Fruit fly (Drosophila melanogaster) S2 (cell line): ENCODE data around the gene CG9270.

Experiments
- CG8478 ChIP-seq: fragments of >200 bp; optimal IDR thresholded peaks from 2 replicates; lab custom pipeline; 2018
- CTCF ChIP-seq, 2 experiments: fragments of >200 bp; optimal IDR thresholded peaks; 2 replicates each; lab custom pipeline; 2018

Gene CG9270

dm6 chr2L:20948625-20949024 is 14.7 kb upstream of the CG9270 start:
- TF ChIP-seq CTCF (optimal IDR thresholded peaks at IDR 0.05; lab: Kevin White, UChicago) (no peak), CG8478 (lab: Kevin White, UChicago) (no peak)

dm6 chr2L:20944886-20945558 is 11.1 kb upstream of the CG9270 start:
- TF ChIP-seq CTCF (optimal IDR thresholded peaks at IDR 0.05; lab: Kevin White, UChicago) (no peak), CG8478 (lab: Kevin White, UChicago) (no peak)

- TF ChIP-seq CG8478 (lab: Kevin White, UChicago) (no peak), CTCF (optimal IDR thresholded peaks at IDR 0.05; lab: Kevin White, UChicago) (no peak)
Observed at dm6 chr2L:20944342-20944741, 10.4 kb upstream of the CG9270 start.

dm6 chr2L:20943148-20943547 is 9.2 kb upstream of the CG9270 start:
- no peak for TF ChIP-seq CG8478 (lab: Kevin White, UChicago)
- TF ChIP-seq CTCF (optimal IDR thresholded peaks at IDR 0.05; lab: Kevin White, UChicago): no peak

- no peak for TF ChIP-seq CG8478 (lab: Kevin White, UChicago)
- TF ChIP-seq CTCF (optimal IDR thresholded peaks at IDR 0.05; lab: Kevin White, UChicago): no peak
Observed at dm6 chr2L:20942206-20942863, 8.4 kb upstream of the CG9270 start.

- TF ChIP-seq CTCF (optimal IDR thresholded peaks at IDR 0.05; lab: Kevin White, UChicago): no peak
- no peak for TF ChIP-seq CG8478 (lab: Kevin White, UChicago)
Observed at dm6 chr2L:20940738-20941137, 6.8 kb upstream of the CG9270 start.

dm6 chr2L:20939632-20940031 is 5.7 kb upstream of the CG9270 start:
- no peak for TF ChIP-seq CTCF (optimal IDR thresholded peaks at IDR 0.05; lab: Kevin White, UChicago)
- no peak for TF ChIP-seq CG8478 (lab: Kevin White, UChicago)

dm6 chr2L:20937395-20937794 is 3.5 kb upstream of the CG9270 start:
- TF ChIP-seq CG8478 (lab: Kevin White, UChicago) (no peak), CTCF (optimal IDR thresholded peaks at IDR 0.05; lab: Kevin White, UChicago) (no peak)

- TF ChIP-seq CG8478 (lab: Kevin White, UChicago) (no peak), CTCF (optimal IDR thresholded peaks at IDR 0.05; lab: Kevin White, UChicago) (no peak)
Observed at dm6 chr2L:20936420-20936819, 2.5 kb upstream of the CG9270 start.

- TF ChIP-seq CTCF (optimal IDR thresholded peaks at IDR 0.05; lab: Kevin White, UChicago) (no peak), CG8478 (lab: Kevin White, UChicago) (no peak)
Observed at dm6 chr2L:20936061-20936390, 2.1 kb upstream of the CG9270 start.

dm6 chr2L:20935338-20936060 is 1.6 kb upstream of the CG9270 start:
- TF ChIP-seq CTCF (optimal IDR thresholded peaks at IDR 0.05; lab: Kevin White, UChicago) (no peak), CG8478 (lab: Kevin White, UChicago) (no peak)

- TF ChIP-seq CTCF (optimal IDR thresholded peaks at IDR 0.05; lab: Kevin White, UChicago): no peak
- TF ChIP-seq CG8478 (lab: Kevin White, UChicago): no peak
Observed at dm6 chr2L:20934678-20935077, 765 bp upstream of the CG9270 start.

- no peak for TF ChIP-seq CG8478 (lab: Kevin White, UChicago)
- TF ChIP-seq CTCF (optimal IDR thresholded peaks at IDR 0.05; lab: Kevin White, UChicago): peak; percentile 13 to 31
Observed at dm6 chr2L:20927653-20928052, 6.3 kb downstream of the CG9270 start, which contains the start of gene Nthl1. Gene Nthl1, minus strand, starts transcription at chr2L:20927860.

- TF ChIP-seq CG8478 (lab: Kevin White, UChicago) (no peak), CTCF (optimal IDR thresholded peaks at IDR 0.05; lab: Kevin White, UChicago) (no peak)
Observed at dm6 chr2L:20925975-20926374, 7.9 kb downstream of the CG9270 start, which contains the start of gene RPA2. Gene RPA2, minus strand, starts transcription at chr2L:20926147.

- TF ChIP-seq CTCF (optimal IDR thresholded peaks at IDR 0.05; lab: Kevin White, UChicago): no peak
- TF ChIP-seq CG8478 (lab: Kevin White, UChicago): no peak
Observed at dm6 chr2L:20923088-20923571, 10.8 kb downstream of the CG9270 start.
